Fruit fly (Drosophila melanogaster) whole organism, embryonic: ENCODE data around the gene frma.

ENCODE experiments used
- CG10462 ChIP-seq: fragments of 200-800 bp; sonication (Bioruptor generic); optimal IDR thresholded peaks from 2 replicates; lab custom pipeline; 2016; ENCODE audit warnings: missing biosample characterization, missing genetic modification characterization
- CG12104 ChIP-seq: fragments of 200-800 bp; sonication (Bioruptor generic); optimal IDR thresholded peaks from 3 replicates; lab custom pipeline; 2016; ENCODE audit warnings: missing biosample characterization, missing genetic modification characterization
- CG14014 ChIP-seq: fragments of 200-800 bp; sonication (Bioruptor generic); IDR thresholded peaks from 2 replicates; pipeline ENCODE4 v1.3.6; 2022; ENCODE audit warnings: missing biosample characterization, missing genetic modification characterization
- CG18619 ChIP-seq: fragments of 200-800 bp; sonication (Bioruptor generic); optimal IDR thresholded peaks from 3 replicates; lab custom pipeline; 2017; ENCODE audit warnings: missing biosample characterization, mild to moderate bottlenecking, missing genetic modification characterization
- CG2129 ChIP-seq: fragments of 200-800 bp; sonication (Bioruptor generic); IDR thresholded peaks from 2 replicates; pipeline ENCODE4 v1.3.6; 2022; ENCODE audit warnings: missing biosample characterization, missing genetic modification characterization; ENCODE audit not compliant: partially characterized antibody
- CG4282 ChIP-seq: fragments of 200-800 bp; sonication (Bioruptor generic); optimal IDR thresholded peaks from 2 replicates; lab custom pipeline; 2016; ENCODE audit warnings: missing biosample characterization, missing genetic modification characterization
- CG4617 ChIP-seq: fragments of 200-800 bp; sonication (Bioruptor generic); optimal IDR thresholded peaks from 3 replicates; lab custom pipeline; 2016; ENCODE audit warnings: missing biosample characterization, missing genetic modification characterization, borderline replicate concordance
- CG5245 ChIP-seq: fragments of 200-800 bp; sonication (Bioruptor generic); optimal IDR thresholded peaks from 3 replicates; lab custom pipeline; 2016; ENCODE audit warnings: missing biosample characterization, missing genetic modification characterization
- CG6272 ChIP-seq: fragments of 200-800 bp; sonication (Bioruptor generic); IDR thresholded peaks from 2 replicates; pipeline ENCODE4 v1.3.6; 2022; ENCODE audit warnings: missing biosample characterization, missing genetic modification characterization
- CG6765 ChIP-seq: fragments of 200-800 bp; sonication (Bioruptor generic); optimal IDR thresholded peaks from 3 replicates; lab custom pipeline; 2017; ENCODE audit warnings: missing biosample characterization, mild to moderate bottlenecking, missing genetic modification characterization
- CG6791 ChIP-seq: fragments of 200-800 bp; sonication (Bioruptor generic); IDR thresholded peaks from 3 replicates; pipeline ENCODE4 v1.3.6; 2022; ENCODE audit warnings: missing biosample characterization, missing genetic modification characterization; ENCODE audit not compliant: partially characterized antibody
- CG7372 ChIP-seq: fragments of 200-800 bp; sonication (Bioruptor generic); IDR thresholded peaks from 2 replicates; pipeline ENCODE4 v1.3.6; 2022; ENCODE audit warnings: missing biosample characterization, missing genetic modification characterization
- CG7556 ChIP-seq: fragments of 200-800 bp; sonication (Bioruptor generic); optimal IDR thresholded peaks from 2 replicates; lab custom pipeline; 2017; ENCODE audit warnings: missing biosample characterization, mild to moderate bottlenecking, missing genetic modification characterization
- CG7745 ChIP-seq: fragments of 200-800 bp; sonication (Bioruptor generic); optimal IDR thresholded peaks from 2 replicates; lab custom pipeline; 2018; ENCODE audit warnings: missing biosample characterization, mild to moderate bottlenecking, missing genetic modification characterization, moderate library complexity
- CG7963 ChIP-seq: fragments of 200-800 bp; sonication (Bioruptor generic); IDR thresholded peaks from 3 replicates; pipeline ENCODE4 v1.3.6; 2022; ENCODE audit warnings: missing biosample characterization, missing genetic modification characterization; ENCODE audit not compliant: partially characterized antibody
- Camta ChIP-seq: fragments of 200-800 bp; sonication (Bioruptor generic); optimal IDR thresholded peaks from 2 replicates; lab custom pipeline; 2016; ENCODE audit warnings: missing biosample characterization, missing genetic modification characterization
- CoRest ChIP-seq: fragments of 200-800 bp; sonication (Bioruptor generic); optimal IDR thresholded peaks from 3 replicates; lab custom pipeline; 2018; ENCODE audit warnings: missing biosample characterization, mild to moderate bottlenecking, missing genetic modification characterization, moderate library complexity
- Eip74EF ChIP-seq, 2 experiments: fragments of 200-800 bp in 1 of 2; fragments of >200 bp in 1 of 2; sonication (Bioruptor generic) in 1 of 2; optimal IDR thresholded peaks; 2 replicates each; lab custom pipeline; 2017 to 2019; ENCODE audit warnings: missing biosample characterization in 2 of 2, missing genetic modification characterization in 2 of 2, mild to moderate bottlenecking in 1 of 2, moderate library complexity in 1 of 2
- Hey ChIP-seq: fragments of 200-800 bp; sonication (Bioruptor generic); optimal IDR thresholded peaks from 3 replicates; lab custom pipeline; 2018; ENCODE audit warnings: missing biosample characterization, mild to moderate bottlenecking, missing genetic modification characterization
- Hsf ChIP-seq: fragments of 200-800 bp; sonication (Bioruptor generic); optimal IDR thresholded peaks from 3 replicates; lab custom pipeline; 2016; ENCODE audit warnings: missing biosample characterization, missing genetic modification characterization
- Nf-YC ChIP-seq: fragments of 200-800 bp; optimal IDR thresholded peaks from 3 replicates; lab custom pipeline; 2019; ENCODE audit warnings: missing biosample characterization, mild to moderate bottlenecking, missing genetic modification characterization, moderate library complexity
- Optix ChIP-seq: fragments of 200-800 bp; sonication (Bioruptor generic); IDR thresholded peaks from 3 replicates; pipeline ENCODE4 v1.3.6; 2022; ENCODE audit warnings: missing biosample characterization, missing genetic modification characterization
- Poxn ChIP-seq: fragments of 200-800 bp; sonication (Bioruptor generic); IDR thresholded peaks from 2 replicates; pipeline ENCODE4 v1.3.6; 2022; ENCODE audit warnings: missing biosample characterization, missing genetic modification characterization
- Ptx1 ChIP-seq: fragments of 200-800 bp; sonication (Bioruptor generic); IDR thresholded peaks from 2 replicates; pipeline ENCODE4 v1.3.6; 2022; ENCODE audit warnings: missing biosample characterization, missing genetic modification characterization
- Six4 ChIP-seq: fragments of 200-800 bp; sonication (Bioruptor generic); optimal IDR thresholded peaks from 2 replicates; lab custom pipeline; 2016; ENCODE audit warnings: missing biosample characterization, missing genetic modification characterization
- Ssrp ChIP-seq: fragments of 200-800 bp; sonication (Bioruptor generic); optimal IDR thresholded peaks from 2 replicates; lab custom pipeline; 2018; ENCODE audit warnings: missing biosample characterization, mild to moderate bottlenecking, missing genetic modification characterization, moderate library complexity
- amos ChIP-seq: fragments of 200-800 bp; sonication (Bioruptor generic); IDR thresholded peaks from 2 replicates; pipeline ENCODE4 v1.3.6; 2022; ENCODE audit warnings: missing biosample characterization, missing genetic modification characterization; ENCODE audit not compliant: partially characterized antibody
- bigmax ChIP-seq: fragments of 200-800 bp; sonication (Bioruptor generic); optimal IDR thresholded peaks from 2 replicates; lab custom pipeline; 2018; ENCODE audit warnings: missing biosample characterization, mild to moderate bottlenecking, missing genetic modification characterization
- br ChIP-seq: fragments of >200 bp; optimal IDR thresholded peaks from 2 replicates; lab custom pipeline; 2017
- bsh ChIP-seq, 2 experiments: fragments of 200-800 bp; sonication (Bioruptor generic); optimal IDR thresholded peaks; 2 replicates each; lab custom pipeline; 2017 to 2018; ENCODE audit warnings: mild to moderate bottlenecking in 2 of 2, missing biosample characterization in 2 of 2, missing genetic modification characterization in 2 of 2, moderate library complexity in 1 of 2
- chm ChIP-seq: fragments of 200-800 bp; sonication (Bioruptor generic); IDR thresholded peaks from 2 replicates; pipeline ENCODE4 v1.3.6; 2022; ENCODE audit warnings: missing biosample characterization, missing genetic modification characterization
- crol ChIP-seq: fragments of 200-800 bp; sonication (Bioruptor generic); IDR thresholded peaks from 2 replicates; pipeline ENCODE4 v1.3.6; 2022; ENCODE audit warnings: missing biosample characterization, missing genetic modification characterization
- dati ChIP-seq: fragments of 200-800 bp; sonication (Bioruptor generic); IDR thresholded peaks from 2 replicates; pipeline ENCODE4 v1.3.6; 2022; ENCODE audit warnings: missing biosample characterization, missing genetic modification characterization
- dpn ChIP-seq, 2 experiments: fragments of 200-800 bp; sonication (Bioruptor generic); optimal IDR thresholded peaks; 3 replicates each; lab custom pipeline; 2016; ENCODE audit warnings: missing biosample characterization in 2 of 2, missing genetic modification characterization in 2 of 2
- esg ChIP-seq: fragments of 200-800 bp; sonication (Bioruptor generic); conservative IDR thresholded peaks from 2 replicates; pipeline ENCODE4 v1.3.6; 2022; ENCODE audit warnings: missing biosample characterization, missing genetic modification characterization
- fru ChIP-seq: fragments of >200 bp; optimal IDR thresholded peaks from 2 replicates; lab custom pipeline; 2017
- gfzf ChIP-seq: fragments of 200-800 bp; sonication (Bioruptor generic); optimal IDR thresholded peaks from 2 replicates; lab custom pipeline; 2016; ENCODE audit warnings: missing biosample characterization, mild to moderate bottlenecking, missing genetic modification characterization, moderate library complexity
- hb ChIP-seq: fragments of 200-800 bp; sonication (Bioruptor generic); IDR thresholded peaks from 3 replicates; pipeline ENCODE4 v1.3.6; 2022; ENCODE audit warnings: missing biosample characterization, missing genetic modification characterization; ENCODE audit not compliant: partially characterized antibody
- kay ChIP-seq: fragments of 200-800 bp; sonication (Bioruptor generic); optimal IDR thresholded peaks from 2 replicates; lab custom pipeline; 2016; ENCODE audit warnings: missing biosample characterization, missing genetic modification characterization
- oc ChIP-seq: fragments of 200-800 bp; sonication (Bioruptor generic); optimal IDR thresholded peaks from 2 replicates; lab custom pipeline; 2018; ENCODE audit warnings: missing biosample characterization, mild to moderate bottlenecking, missing genetic modification characterization, moderate library complexity
- pfk ChIP-seq: fragments of 200-800 bp; sonication (Bioruptor generic); optimal IDR thresholded peaks from 2 replicates; lab custom pipeline; 2018; ENCODE audit warnings: missing biosample characterization, mild to moderate bottlenecking, missing genetic modification characterization, moderate library complexity
- pros ChIP-seq: fragments of 200-800 bp; sonication (Bioruptor generic); optimal IDR thresholded peaks from 3 replicates; lab custom pipeline; 2019; ENCODE audit warnings: missing biosample characterization, mild to moderate bottlenecking, missing genetic modification characterization, moderate library complexity
- repo ChIP-seq: fragments of 200-800 bp; sonication (Bioruptor generic); optimal IDR thresholded peaks from 2 replicates; lab custom pipeline; 2016; ENCODE audit warnings: missing biosample characterization, missing genetic modification characterization
- sc ChIP-seq, 3 experiments: fragments of >200 bp in 2 of 3; fragments of 200-800 bp in 1 of 3; sonication (Bioruptor generic) in 1 of 3; optimal IDR thresholded peaks; 2 replicates in 2 of 3; 3 replicates in 1 of 3; lab custom pipeline; 2017; ENCODE audit warnings: mild to moderate bottlenecking in 1 of 3, missing biosample characterization in 1 of 3, missing genetic modification characterization in 1 of 3, missing genetic modification reagents in 1 of 3
- seq ChIP-seq: fragments of 200-800 bp; sonication (Bioruptor generic); IDR thresholded peaks from 2 replicates; pipeline ENCODE4 v1.3.6; 2022; ENCODE audit warnings: missing biosample characterization, missing genetic modification characterization
- sob ChIP-seq: fragments of 200-800 bp; sonication (Bioruptor generic); IDR thresholded peaks from 2 replicates; pipeline ENCODE4 v1.3.6; 2022; ENCODE audit warnings: missing biosample characterization, missing genetic modification characterization
- tio ChIP-seq: fragments of 200-800 bp; sonication (Bioruptor generic); optimal IDR thresholded peaks from 2 replicates; lab custom pipeline; 2017; ENCODE audit warnings: missing biosample characterization, missing genetic modification characterization, inconsistent platforms
- tna ChIP-seq: fragments of 200-800 bp; sonication (Bioruptor generic); IDR thresholded peaks from 2 replicates; pipeline ENCODE4 v1.3.6; 2022; ENCODE audit warnings: missing biosample characterization, missing genetic modification characterization; ENCODE audit not compliant: partially characterized antibody
- unpg ChIP-seq: fragments of 200-800 bp; sonication (Bioruptor generic); optimal IDR thresholded peaks from 3 replicates; lab custom pipeline; 2018; ENCODE audit warnings: missing biosample characterization, mild to moderate bottlenecking, missing genetic modification characterization, moderate library complexity
- vfl ChIP-seq: fragments of 200-800 bp; sonication (Bioruptor generic); optimal IDR thresholded peaks from 2 replicates; lab custom pipeline; 2016; ENCODE audit warnings: missing biosample characterization, missing genetic modification characterization

The frma gene

DNA sequence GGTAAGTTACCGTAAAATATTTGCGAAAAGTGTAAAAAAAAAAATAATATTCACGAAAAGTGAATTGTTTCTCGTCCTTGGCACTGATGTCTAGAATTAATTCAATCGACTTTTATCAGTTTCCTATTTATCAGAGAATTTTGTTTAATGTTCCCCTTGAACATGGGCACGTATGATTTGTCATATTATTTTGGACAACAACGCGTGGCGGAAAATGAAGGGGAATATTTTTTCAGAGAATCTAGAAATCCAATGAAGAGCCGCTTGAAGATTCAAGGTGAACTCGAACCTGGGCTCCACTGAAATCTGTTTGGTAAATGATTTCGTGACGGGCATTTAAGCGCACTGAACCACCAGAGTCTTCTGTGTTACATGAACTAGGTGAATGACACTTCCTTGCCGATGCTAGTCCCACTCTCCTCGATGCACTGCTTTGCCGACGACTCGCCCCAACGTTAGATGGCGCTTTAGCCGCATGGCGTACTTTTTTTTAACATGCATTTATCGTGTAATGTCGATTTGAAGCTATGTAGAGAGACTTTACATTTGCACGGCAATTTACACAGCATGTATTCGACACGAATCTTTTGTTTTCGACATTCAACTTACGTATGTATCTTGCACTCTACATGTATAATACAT, 28.5 kb upstream of the frma start (continued):
- TF ChIP-seq CG5245 (no peak), amos (GFP tag; lab: Robert Waterston, UW) (peak; percentile 81), dati (GFP tag; lab: Robert Waterston, UW) (no peak), chm (GFP tag; lab: Robert Waterston, UW) (0 out of 2 replicates have a peak, but pooled peaks have one; percentile 19), repo (GFP tag; lab: Kevin White, UChicago) (no peak), sc (optimal IDR thresholded peaks at IDR 0.05; lab: Kevin White, UChicago) (no peak), sc (GFP tag; optimal IDR thresholded peaks at IDR 0.05; lab: Kevin White, UChicago) (no peak), Hsf (GFP tag; lab: Kevin White, UChicago) (no peak), CG6791 (peak; percentile 94), CoRest (tag; lab: Kevin White, UChicago) (no peak), tna (GFP tag; lab: Robert Waterston, UW) (peak; percentile 92), tio (GFP tag; lab: Kevin White, UChicago) (no peak), CG7745 (tag; lab: Kevin White, UChicago) (no peak), seq (no peak), oc (no peak), dpn (GFP tag; optimal IDR thresholded peaks at IDR 0.05; lab: Kevin White, UChicago) (peak in 1 of 2 experiments; percentile 11), Six4 (GFP tag; lab: Kevin White, UChicago) (no peak), bsh (GFP tag; optimal IDR thresholded peaks at IDR 0.05; lab: Kevin White, UChicago) (no peak), CG4617 (GFP tag; lab: Kevin White, UChicago) (no peak), Ptx1 (GFP tag; lab: Robert Waterston, UW) (no peak), CG2129 (0 out of 2 replicates have a peak, but pooled peaks have one; percentile 30), gfzf (GFP tag; lab: Kevin White, UChicago) (no peak), Hey (tag; lab: Kevin White, UChicago) (peak; percentile 45), esg (no peak), Optix (GFP tag; lab: Robert Waterston, UW) (no peak), Poxn (GFP tag; lab: Robert Waterston, UW) (no peak), unpg (no peak), Eip74EF (GFP tag; optimal IDR thresholded peaks at IDR 0.05; lab: Kevin White, UChicago) (peak in 1 of 2 experiments; percentile 59), CG14014 (GFP tag; lab: Robert Waterston, UW) (no peak), CG10462 (GFP tag; lab: Kevin White, UChicago) (no peak), CG18619 (GFP tag; lab: Kevin White, UChicago) (no peak), CG4282 (GFP tag; lab: Kevin White, UChicago) (no peak), fru (lab: Kevin White, UChicago) (no peak), CG6272 (GFP tag; lab: Robert Waterston, UW) (no peak), hb (peak; percentile 85), bigmax (GFP tag; lab: Kevin White, UChicago) (no peak), crol (GFP tag; lab: Robert Waterston, UW) (no peak), Camta (no peak), CG6765 (GFP tag; lab: Kevin White, UChicago) (no peak), CG7556 (GFP tag; lab: Kevin White, UChicago) (no peak), br (no peak), Nf-YC (tag; lab: Kevin White, UChicago) (no peak), sob (GFP tag; lab: Robert Waterston, UW) (no peak; the same call in 1 of the 2 replicates), CG12104 (GFP tag; lab: Kevin White, UChicago) (no peak), CG7963 (GFP tag; lab: Robert Waterston, UW) (peak; percentile 79), vfl (GFP tag; lab: Kevin White, UChicago) (no peak), pfk (GFP tag; lab: Kevin White, UChicago) (peak; percentile 10), pros (GFP tag; lab: Kevin White, UChicago) (peak; percentile 87), kay (peak; percentile 7), CG7372 (no peak), Ssrp (tag; lab: Kevin White, UChicago) (no peak)
